Worm (Caenorhabditis elegans): ENCODE measurements around the gene C55A1.11.

DNA sequence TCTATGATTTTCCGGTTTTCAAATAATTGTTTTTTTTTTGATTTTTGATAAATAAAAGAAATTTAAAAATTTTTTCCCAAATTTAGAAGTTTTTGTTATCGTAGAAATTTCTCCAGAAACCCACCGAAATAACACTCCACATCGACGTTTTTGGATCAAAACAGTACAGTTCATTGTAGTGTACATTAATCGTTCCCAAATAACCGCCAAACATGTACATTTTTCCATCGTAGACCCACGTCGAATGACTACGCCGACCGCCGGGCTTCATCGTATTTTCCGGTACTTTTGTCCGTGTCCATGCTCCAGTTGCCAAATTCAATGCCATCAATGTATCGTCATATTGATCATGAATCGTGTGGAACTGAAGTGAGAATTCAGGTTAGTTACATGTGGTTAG lies 28.5 kb downstream of the C55A1.11 start, which contains the start of gene F53E4.2:
- TF ChIP-seq nhr-237 (tag; optimal IDR thresholded peaks at IDR 0.05) (no peak), lin-15B (tag; optimal IDR thresholded peaks at IDR 0.05) (no peak), snpc-4 (tag; optimal IDR thresholded peaks at IDR 0.05) (no peak), elt-2 (tag; optimal IDR thresholded peaks at IDR 0.05) (no peak), fkh-10 (GFP tag; optimal IDR thresholded peaks at IDR 0.05) (no peak), daf-12 (tag; optimal IDR thresholded peaks at IDR 0.05) (no peak), hmg-11 (tag; optimal IDR thresholded peaks at IDR 0.05) (no peak), R02D3.7 (tag; optimal IDR thresholded peaks at IDR 0.05) (no peak), nhr-67 (tag; optimal IDR thresholded peaks at IDR 0.05) (no peak), ama-1 (optimal IDR thresholded peaks at IDR 0.05) (no peak)

Data from whole organism, L3 larva.